Worm (Caenorhabditis elegans) whole organism, young adult: ENCODE results near the gene srx-39.

Experiments used
- B0035.1 ChIP-seq: sonication (generic microtip); optimal IDR thresholded peaks from 2 replicates; lab custom pipeline; 2016; ENCODE audit warnings: missing genetic modification characterization, mild to moderate bottlenecking, missing compliant biosample characterization, missing genotype, missing genetic modification reagents
- B0336.3 ChIP-seq: fragments of 200-800 bp; sonication (Bioruptor generic); IDR thresholded peaks from 2 replicates; pipeline ENCODE4 v1.3.6; 2022; ENCODE audit warnings: missing genetic modification characterization, missing compliant biosample characterization
- C06A6.2 ChIP-seq: fragments of 200-800 bp; sonication (Bioruptor generic); conservative IDR thresholded peaks from 2 replicates; pipeline ENCODE4 v1.3.6; 2022; ENCODE audit warnings: missing genetic modification characterization, missing compliant biosample characterization
- C17E4.6 ChIP-seq: fragments of 200-800 bp; sonication (Bioruptor generic); IDR thresholded peaks from 2 replicates; pipeline ENCODE4 v1.3.6; 2022; ENCODE audit warnings: missing genetic modification reagents, missing genetic modification characterization, missing compliant biosample characterization
- F22D6.2 ChIP-seq: sonication (generic microtip); optimal IDR thresholded peaks from 2 replicates; lab custom pipeline; 2016; ENCODE audit warnings: mild to moderate bottlenecking, missing genetic modification characterization, missing compliant biosample characterization
- F57A8.1 ChIP-seq: fragments of 200-800 bp; sonication (Bioruptor generic); optimal IDR thresholded peaks from 2 replicates; lab custom pipeline; 2018; ENCODE audit warnings: mild to moderate bottlenecking, missing genetic modification characterization, moderate library complexity, missing compliant biosample characterization
- K11D2.4 ChIP-seq: fragments of 200-800 bp; sonication (Bioruptor generic); IDR thresholded peaks from 2 replicates; pipeline ENCODE4 v1.3.6; 2022; ENCODE audit warnings: missing genetic modification reagents, missing genetic modification characterization, missing compliant biosample characterization
- K12H6.12 ChIP-seq: fragments of 200-800 bp; sonication (Bioruptor generic); optimal IDR thresholded peaks from 2 replicates; lab custom pipeline; 2018; ENCODE audit warnings: mild to moderate bottlenecking, missing genetic modification characterization, missing compliant biosample characterization
- T07F8.4 ChIP-seq: sonication (generic microtip); optimal IDR thresholded peaks from 2 replicates; lab custom pipeline; 2016; ENCODE audit warnings: mild to moderate bottlenecking, missing genetic modification characterization, moderate library complexity, missing compliant biosample characterization
- Y53G8AR.9 ChIP-seq: fragments of 200-800 bp; sonication (Bioruptor generic); conservative IDR thresholded peaks from 2 replicates; pipeline ENCODE4 v1.3.6; 2022; ENCODE audit warnings: missing genetic modification reagents, missing genetic modification characterization, missing compliant biosample characterization
- Y56A3A.18 ChIP-seq: fragments of 200-800 bp; sonication (Bioruptor generic); IDR thresholded peaks from 2 replicates; pipeline ENCODE4 v1.3.6; 2022; ENCODE audit warnings: missing genetic modification reagents, missing genetic modification characterization, missing compliant biosample characterization
- ccch-3 ChIP-seq: fragments of 200-800 bp; sonication (Bioruptor generic); optimal IDR thresholded peaks from 2 replicates; lab custom pipeline; 2018; ENCODE audit warnings: mild to moderate bottlenecking, missing genetic modification characterization, missing compliant biosample characterization
- cebp-1 ChIP-seq, 2 experiments: fragments of 200-800 bp in 1 of 2; sonication (Bioruptor generic) in 1 of 2; sonication (generic microtip) in 1 of 2; IDR thresholded peaks in 1 of 2; optimal IDR thresholded peaks in 1 of 2; 2 replicates each; pipeline versions ENCODE4 v1.3.6 to Lab custom; 2017 to 2022; ENCODE audit warnings: missing compliant biosample characterization in 2 of 2, missing genetic modification characterization in 2 of 2, mild to moderate bottlenecking in 1 of 2, missing genetic modification reagents in 1 of 2, moderate library complexity in 1 of 2
- ceh-79 ChIP-seq: sonication (generic microtip); optimal IDR thresholded peaks from 2 replicates; lab custom pipeline; 2017; ENCODE audit warnings: mild to moderate bottlenecking, missing genetic modification characterization, missing compliant biosample characterization
- dox-1 ChIP-seq: fragments of 200-800 bp; sonication (Bioruptor generic); IDR thresholded peaks from 2 replicates; pipeline ENCODE4 v1.3.6; 2022; ENCODE audit warnings: missing genetic modification reagents, missing genetic modification characterization, missing compliant biosample characterization
- dpl-1 ChIP-seq: fragments of 150-350 bp; optimal IDR thresholded peaks from 2 replicates; lab custom pipeline; 2014; ENCODE audit warnings: missing biosample characterization, missing genetic modification reagents, missing genetic modification characterization
- egrh-3 ChIP-seq: fragments of 200-800 bp; sonication (Bioruptor generic); IDR thresholded peaks from 2 replicates; pipeline ENCODE4 v1.3.6; 2022; ENCODE audit warnings: missing genetic modification reagents, missing genetic modification characterization, missing compliant biosample characterization
- gei-17 ChIP-seq: fragments of 200-800 bp; sonication (Bioruptor generic); optimal IDR thresholded peaks from 2 replicates; lab custom pipeline; 2018; ENCODE audit warnings: mild to moderate bottlenecking, missing genetic modification characterization, missing compliant biosample characterization
- hlh-26 ChIP-seq: fragments of 200-800 bp; sonication (Bioruptor generic); conservative IDR thresholded peaks from 2 replicates; pipeline ENCODE4 v1.3.6; 2022; ENCODE audit warnings: missing genetic modification reagents, missing genetic modification characterization, missing compliant biosample characterization
- lag-1 ChIP-seq: fragments of 200-800 bp; sonication (Bioruptor generic); IDR thresholded peaks from 2 replicates; pipeline ENCODE4 v1.3.6; 2022; ENCODE audit warnings: missing genetic modification reagents, missing genetic modification characterization, missing compliant biosample characterization
- let-607 ChIP-seq, 2 experiments: fragments of 200-800 bp in 1 of 2; sonication (Bioruptor generic) in 1 of 2; sonication (generic microtip) in 1 of 2; optimal IDR thresholded peaks; 2 replicates each; lab custom pipeline; 2016 to 2018; ENCODE audit warnings: mild to moderate bottlenecking in 2 of 2, missing compliant biosample characterization in 2 of 2, missing genetic modification characterization in 2 of 2, moderate library complexity in 2 of 2, missing genotype in 1 of 2
- madf-3 ChIP-seq: fragments of 200-800 bp; sonication (Bioruptor generic); IDR thresholded peaks from 2 replicates; pipeline ENCODE4 v1.3.6; 2022; ENCODE audit warnings: missing genetic modification reagents, missing genetic modification characterization, missing compliant biosample characterization
- madf-8 ChIP-seq: fragments of 200-800 bp; sonication (Bioruptor generic); conservative IDR thresholded peaks from 2 replicates; pipeline ENCODE4 v1.3.6; 2022; ENCODE audit warnings: missing genetic modification reagents, missing genetic modification characterization, missing compliant biosample characterization
- mcd-1 ChIP-seq: fragments of 200-800 bp; sonication (Bioruptor generic); IDR thresholded peaks from 2 replicates; pipeline ENCODE4 v1.3.6; 2022; ENCODE audit warnings: missing genetic modification reagents, missing genetic modification characterization, missing compliant biosample characterization
- mel-28 ChIP-seq: sonication (generic microtip); optimal IDR thresholded peaks from 2 replicates; lab custom pipeline; 2016; ENCODE audit warnings: borderline replicate concordance, mild to moderate bottlenecking, missing genetic modification characterization, missing compliant biosample characterization
- mes-4 ChIP-seq: sonication (generic microtip); optimal IDR thresholded peaks from 2 replicates; lab custom pipeline; 2016; ENCODE audit warnings: missing genotype, missing genetic modification characterization, missing compliant biosample characterization
- rcor-1 ChIP-seq: fragments of 200-800 bp; sonication (Bioruptor generic); IDR thresholded peaks from 2 replicates; pipeline ENCODE4 v1.3.6; 2022; ENCODE audit warnings: missing genetic modification reagents, missing genetic modification characterization, missing compliant biosample characterization
- sea-2 ChIP-seq: fragments of 200-800 bp; sonication (Bioruptor generic); IDR thresholded peaks from 2 replicates; pipeline ENCODE4 v1.3.6; 2022; ENCODE audit warnings: missing genetic modification characterization, missing compliant biosample characterization
- sptf-2 ChIP-seq: fragments of 200-800 bp; sonication (Bioruptor generic); optimal IDR thresholded peaks from 2 replicates; lab custom pipeline; 2018; ENCODE audit warnings: mild to moderate bottlenecking, missing genetic modification characterization, missing compliant biosample characterization
- tlf-1 ChIP-seq: fragments of 200-800 bp; sonication (Bioruptor generic); optimal IDR thresholded peaks from 2 replicates; lab custom pipeline; 2018; ENCODE audit warnings: mild to moderate bottlenecking, missing genetic modification characterization, missing compliant biosample characterization
- ztf-25 ChIP-seq: fragments of 200-800 bp; sonication (Bioruptor generic); IDR thresholded peaks from 2 replicates; pipeline ENCODE4 v1.3.6; 2022; ENCODE audit warnings: missing genetic modification reagents, missing genetic modification characterization, missing compliant biosample characterization

Gene srx-39

DNA sequence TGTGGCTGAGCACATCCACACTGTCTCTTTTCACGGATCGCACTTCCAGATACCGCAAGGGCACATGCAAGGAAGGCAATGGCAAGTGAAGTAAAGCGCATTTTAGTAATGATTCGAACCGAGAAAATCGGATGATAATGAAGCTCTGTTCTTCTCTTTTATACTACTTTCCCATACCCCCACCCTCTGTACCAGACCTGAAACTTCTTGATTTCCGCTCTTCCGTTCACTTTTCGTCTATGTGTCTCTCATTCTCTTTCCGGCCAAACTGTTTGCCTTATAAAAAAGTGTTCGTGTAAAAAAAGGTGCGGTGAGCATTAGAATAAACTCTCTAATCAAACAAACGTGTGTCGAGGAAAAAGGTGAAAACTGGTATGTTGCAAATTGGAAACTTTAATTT, 4.2 kb upstream of the srx-39 start, which contains the start of gene abu-6 (continued):
- TF ChIP-seq mel-28 (no peak), Y56A3A.18 (no peak), sea-2 (GFP tag; lab: Robert Waterston, UW) (no peak), rcor-1 (GFP tag; lab: Robert Waterston, UW) (no peak)
- TF ChIP-seq, all 124 proteins: peak for 0

DNA sequence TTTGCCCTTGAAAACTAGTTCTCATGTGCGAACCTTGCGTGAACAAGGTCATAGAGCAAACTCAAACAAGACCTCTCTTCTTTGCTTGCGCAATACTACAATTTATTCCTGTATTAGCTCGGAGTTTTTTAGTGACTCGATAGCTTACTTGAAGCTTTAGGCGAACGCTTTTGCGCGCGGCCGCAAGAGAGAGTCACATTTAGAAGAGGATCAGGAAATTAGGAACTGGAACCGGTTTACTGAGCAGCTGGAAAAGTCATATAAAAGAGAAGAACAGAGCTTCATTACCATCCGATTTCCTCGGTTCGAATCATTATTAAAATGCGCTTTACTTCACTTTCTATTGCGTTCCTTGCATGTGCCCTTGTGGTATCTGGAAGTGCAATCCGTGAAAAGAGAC, 742 bp upstream of the srx-39 start, which contains the start of gene abu-15:
Gene abu-15 (plus strand): TSS at position 301 of the 400 bp plus-strand sequence.
- TF ChIP-seq sea-2 (GFP tag; lab: Robert Waterston, UW) (no peak), K11D2.4 (GFP tag; lab: Robert Waterston, UW) (no peak), B0336.3 (GFP tag; lab: Robert Waterston, UW) (no peak), gei-17 (GFP tag; lab: Kevin White, UChicago) (no peak), cebp-1 (GFP tag; IDR thresholded peaks at IDR 0.05; lab: Robert Waterston, UW) (no peak), cebp-1 (tag; optimal IDR thresholded peaks at IDR 0.05; lab: Kevin White, UChicago) (no peak)
- TF ChIP-seq, all 124 proteins: peak for 0

- TF ChIP-seq lag-1 (GFP tag; lab: Robert Waterston, UW) = no peak
- TF ChIP-seq sptf-2 (GFP tag; lab: Kevin White, UChicago) = no peak
- no peak for TF ChIP-seq let-607 (tag; optimal IDR thresholded peaks at IDR 0.05; lab: Kevin White, UChicago)
- TF ChIP-seq K12H6.12 (tag; lab: Kevin White, UChicago) = no peak
- TF ChIP-seq madf-8 (GFP tag; lab: Robert Waterston, UW) = no peak
- TF ChIP-seq dpl-1 (GFP tag; lab: Kevin White, UChicago) = no peak
- TF ChIP-seq ccch-3 = no peak
- no peak for TF ChIP-seq tlf-1 (GFP tag; lab: Kevin White, UChicago)
- TF ChIP-seq F57A8.1 (GFP tag; lab: Kevin White, UChicago) = no peak
- TF ChIP-seq B0035.1 (tag; lab: Kevin White, UChicago) = no peak
- no peak for TF ChIP-seq Y53G8AR.9 (GFP tag; lab: Robert Waterston, UW)
- no peak for TF ChIP-seq C17E4.6
- TF ChIP-seq mes-4 (tag; lab: Kevin White, UChicago) = no peak
- no peak for TF ChIP-seq ztf-25 (GFP tag; lab: Robert Waterston, UW)
- TF ChIP-seq madf-3 (GFP tag; lab: Robert Waterston, UW) = no peak
- TF ChIP-seq ceh-79 (tag; lab: Kevin White, UChicago) = no peak
- TF ChIP-seq T07F8.4 (tag; lab: Kevin White, UChicago) = no peak
- TF ChIP-seq F22D6.2 = no peak
- no peak for TF ChIP-seq egrh-3
- no peak for TF ChIP-seq C06A6.2 (GFP tag; lab: Robert Waterston, UW)
These were observed 2.0 kb downstream of the srx-39 start, which contains the start of gene srx-38 for ce11 chrV:5155516-5155915. Gene srx-38, minus strand, starts transcription at chrV:5155616.

DNA sequence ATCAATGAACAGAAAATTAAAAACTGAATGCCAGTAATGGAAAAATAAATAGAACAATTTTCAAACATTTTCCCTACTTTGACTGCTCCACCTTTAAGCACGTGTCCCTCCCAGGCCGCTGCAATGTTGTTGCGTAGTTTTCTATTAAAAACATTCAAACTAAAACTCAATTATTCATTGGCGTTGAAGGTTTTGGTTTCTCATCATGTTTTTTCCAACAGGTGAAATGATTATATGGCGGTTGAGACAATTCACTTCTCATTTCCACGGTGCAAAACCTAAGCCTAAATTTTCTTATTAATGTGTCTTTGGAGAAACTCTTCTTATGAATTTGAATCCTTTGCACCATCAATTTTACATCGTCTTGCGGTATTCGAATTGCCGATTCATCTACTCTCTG, 6.7 kb downstream of the srx-39 start, which contains the start of gene srh-130:
Gene srh-130 (plus strand): TSS at position 301 of the 400 bp plus-strand sequence.
- no peak for TF ChIP-seq K11D2.4 (GFP tag; lab: Robert Waterston, UW)
- TF ChIP-seq mcd-1 (GFP tag; lab: Robert Waterston, UW) = no peak
- TF ChIP-seq dox-1 (GFP tag; lab: Robert Waterston, UW) = no peak

- TF ChIP-seq hlh-26 (no peak), ztf-25 (GFP tag; lab: Robert Waterston, UW) (no peak)
These were observed 11.2 kb downstream of the srx-39 start, which contains the start of gene F14F9.6 for ce11 chrV:5146394-5146793. Gene F14F9.6, minus strand, starts transcription at chrV:5146494.
